Worm (Caenorhabditis elegans): ENCODE results near the gene C45G9.15.

ce11 chrIII:5012460-5012859, 39.4 kb downstream of the C45G9.15 start:
- TF ChIP-seq egl-27 (tag; optimal IDR thresholded peaks at IDR 0.05) (no peak), pha-4 (GFP tag; IDR thresholded peaks at IDR 0.05) (no peak), pha-4 (tag; optimal IDR thresholded peaks at IDR 0.05) (no peak), F49E8.2 (tag; optimal IDR thresholded peaks at IDR 0.05; ENCODE audit: borderline replicate concordance) (no peak)
